Worm (Caenorhabditis elegans): ENCODE measurements around the gene srh-264.

- TF ChIP-seq ama-1 (optimal IDR thresholded peaks at IDR 0.05) = no peak
- no peak for TF ChIP-seq dmd-8 (GFP tag; IDR thresholded peaks at IDR 0.05)
- no peak for TF ChIP-seq ztf-11 (tag; optimal IDR thresholded peaks at IDR 0.05)
- TF ChIP-seq cey-2 (tag; optimal IDR thresholded peaks at IDR 0.05; ENCODE audit: borderline replicate concordance, insufficient read depth) = no peak
- TF ChIP-seq nhr-76 (tag; optimal IDR thresholded peaks at IDR 0.05) = no peak
- no peak for TF ChIP-seq hif-1 (tag; optimal IDR thresholded peaks at IDR 0.05)
- no peak for TF ChIP-seq daf-8 (GFP tag; IDR thresholded peaks at IDR 0.05)
- no peak for TF ChIP-seq ceh-82 (tag; optimal IDR thresholded peaks at IDR 0.05)
- TF ChIP-seq nhr-11 (tag; optimal IDR thresholded peaks at IDR 0.05) = no peak
- TF ChIP-seq lin-13 (GFP tag; optimal IDR thresholded peaks at IDR 0.05) = no peak
- TF ChIP-seq pha-4 (GFP tag; IDR thresholded peaks at IDR 0.05) = no peak
- TF ChIP-seq pha-4 (tag; optimal IDR thresholded peaks at IDR 0.05) = no peak
- no peak for TF ChIP-seq nhr-28 (tag; optimal IDR thresholded peaks at IDR 0.05)
- no peak for TF ChIP-seq zip-2 (tag; optimal IDR thresholded peaks at IDR 0.05)
- TF ChIP-seq mes-2 (tag; optimal IDR thresholded peaks at IDR 0.05; ENCODE audit: poor library complexity, severe bottlenecking) = no peak
Observed at ce11 chrV:15423601-15424000, 9.7 kb downstream of the srh-264 start, which contains the start of gene fbxa-104.

Measured in whole organism, L4 larva.